Worm (Caenorhabditis elegans) whole organism, mixed stage, embryonic: ENCODE results near the gene ech-6.

Source experiments
- blmp-1 ChIP-seq: fragments of 150-350 bp; optimal IDR thresholded peaks from 2 replicates; lab custom pipeline; 2014; ENCODE audit warnings: missing biosample characterization, missing genetic modification characterization
- ces-1 ChIP-seq: fragments of 150-350 bp; optimal IDR thresholded peaks from 2 replicates; lab custom pipeline; 2014; ENCODE audit warnings: missing biosample characterization, missing genetic modification reagents, missing genetic modification characterization
- nhr-2 ChIP-seq: fragments of 150-350 bp; optimal IDR thresholded peaks from 2 replicates; lab custom pipeline; 2014; ENCODE audit warnings: missing biosample characterization, missing genetic modification characterization
- nhr-237 ChIP-seq: fragments of 150-350 bp; optimal IDR thresholded peaks from 2 replicates; lab custom pipeline; 2014; ENCODE audit warnings: missing biosample characterization, missing genetic modification characterization
- unc-120 ChIP-seq: sonication (generic microtip); optimal IDR thresholded peaks from 2 replicates; lab custom pipeline; 2017; ENCODE audit warnings: missing genetic modification characterization, missing compliant biosample characterization; ENCODE audit not compliant: poor library complexity, severe bottlenecking
- unc-39 ChIP-seq: fragments of 150-350 bp; optimal IDR thresholded peaks from 2 replicates; lab custom pipeline; 2014; ENCODE audit warnings: missing biosample characterization, missing genetic modification characterization

Gene ech-6

ce11 chrIII:9701798-9702197 lies 50.9 kb downstream of the ech-6 start:
- TF ChIP-seq nhr-237 (no peak), blmp-1 (no peak), unc-39 (tag; lab: Kevin White, UChicago) (no peak), unc-120 (peak; percentile 9), nhr-2 (tag; lab: Kevin White, UChicago) (no peak), ces-1 (GFP tag; lab: Kevin White, UChicago) (no peak)
